Fruit fly (Drosophila melanogaster): ENCODE results near the gene mbf1.
A peak's percentile ranks its signal among the peaks of the same experiment; 100 is the strongest.

Gene mbf1

dm6 chr3L:16612152-16612551 is 37.9 kb downstream of the mbf1 start, which contains the start of gene CG4101 (continued):
- peak; percentile 4 for TF ChIP-seq kni (GFP tag; optimal IDR thresholded peaks at IDR 0.05)
- TF ChIP-seq dan (GFP tag; IDR thresholded peaks at IDR 0.05): no peak
- no peak for TF ChIP-seq D (optimal IDR thresholded peaks at IDR 0.05)
- peak; percentile 39 for TF ChIP-seq D (GFP tag; optimal IDR thresholded peaks at IDR 0.05)
- TF ChIP-seq CG1792 (GFP tag; optimal IDR thresholded peaks at IDR 0.05): peak; percentile 33
- TF ChIP-seq CG4820 (GFP tag; optimal IDR thresholded peaks at IDR 0.05): peak; percentile 74
- peak; percentile 76 for TF ChIP-seq CG7786 (GFP tag; optimal IDR thresholded peaks at IDR 0.05)
- peak; percentile 69 for TF ChIP-seq CG9797 (GFP tag; optimal IDR thresholded peaks at IDR 0.05)
- TF ChIP-seq ham (GFP tag; IDR thresholded peaks at IDR 0.05): peak; percentile 39; the same call in 1 of the 2 replicates
- peak; percentile 83 to 87 for TF ChIP-seq Pdp1 (GFP tag; optimal IDR thresholded peaks at IDR 0.05)
- peak; percentile 87 for TF ChIP-seq CG14710 (tag; optimal IDR thresholded peaks at IDR 0.05)
- TF ChIP-seq Blimp-1 (GFP tag; optimal IDR thresholded peaks at IDR 0.05): peak; percentile 71
- peak; percentile 43 for TF ChIP-seq Sin3A (optimal IDR thresholded peaks at IDR 0.05)
- TF ChIP-seq CG11085 (GFP tag; IDR thresholded peaks at IDR 0.05): peak; percentile 46; the same call in 1 of the 2 replicates
- TF ChIP-seq pum (GFP tag; optimal IDR thresholded peaks at IDR 0.05): peak; percentile 65
- peak; percentile 77 for TF ChIP-seq CG6272 (GFP tag; IDR thresholded peaks at IDR 0.05)
- TF ChIP-seq ttk (GFP tag; IDR thresholded peaks at IDR 0.05): peak; percentile 68
- TF ChIP-seq B-H2 (GFP tag; optimal IDR thresholded peaks at IDR 0.05): peak; percentile 91
- peak; percentile 65 for TF ChIP-seq CG31441 (GFP tag; IDR thresholded peaks at IDR 0.05)
- TF ChIP-seq fd64A (GFP tag; optimal IDR thresholded peaks at IDR 0.05): no peak
- TF ChIP-seq gro (GFP tag; optimal IDR thresholded peaks at IDR 0.05): peak; percentile 83
- no peak for TF ChIP-seq abd-A (tag; optimal IDR thresholded peaks at IDR 0.05)
- peak; percentile 78 for TF ChIP-seq dysf (GFP tag; IDR thresholded peaks at IDR 0.05)
- peak; percentile 98 for TF ChIP-seq sens (GFP tag)
- peak; percentile 54 to 79 for TF ChIP-seq chif (GFP tag; optimal IDR thresholded peaks at IDR 0.05)
- 0 out of 2 replicates have a peak, but pooled peaks have one; percentile 28 for TF ChIP-seq stc (GFP tag; IDR thresholded peaks at IDR 0.05)
- peak; percentile 79 for TF ChIP-seq CG30020 (tag; optimal IDR thresholded peaks at IDR 0.05)
- TF ChIP-seq en (GFP tag; optimal IDR thresholded peaks at IDR 0.05): peak; percentile 47
- no peak for TF ChIP-seq CG5180 (GFP tag; optimal IDR thresholded peaks at IDR 0.05)
- TF ChIP-seq dpn (GFP tag; optimal IDR thresholded peaks at IDR 0.05): peak; percentile 82 to 84
- TF ChIP-seq sima (GFP tag; optimal IDR thresholded peaks at IDR 0.05): no peak
- TF ChIP-seq sr (GFP tag; IDR thresholded peaks at IDR 0.05): no peak
- TF ChIP-seq CG17328 (GFP tag; IDR thresholded peaks at IDR 0.05): peak; percentile 69
- TF ChIP-seq toy (GFP tag; IDR thresholded peaks at IDR 0.05): 0 out of 2 replicates have a peak, but pooled peaks have one; percentile 18
- peak; percentile 91 for TF ChIP-seq CG12391 (tag; optimal IDR thresholded peaks at IDR 0.05)
- TF ChIP-seq eyg (GFP tag; optimal IDR thresholded peaks at IDR 0.05): peak; percentile 11
- TF ChIP-seq ranshi (GFP tag; IDR thresholded peaks at IDR 0.05): peak; percentile 71; the same call in 1 of the 2 replicates
- peak; percentile 47 for TF ChIP-seq CG6683 (GFP tag; optimal IDR thresholded peaks at IDR 0.05)
- TF ChIP-seq CG10431 (GFP tag; optimal IDR thresholded peaks at IDR 0.05): no peak
- TF ChIP-seq CG31365 (tag; optimal IDR thresholded peaks at IDR 0.05): peak; percentile 20
- TF ChIP-seq CG30403 (GFP tag; optimal IDR thresholded peaks at IDR 0.05): peak; percentile 91
- peak; percentile 64 for TF ChIP-seq CG8944 (GFP tag; optimal IDR thresholded peaks at IDR 0.05)
- TF ChIP-seq Ssrp (tag; optimal IDR thresholded peaks at IDR 0.05): peak; percentile 75
- peak; percentile 63 for TF ChIP-seq CG17912 (GFP tag; optimal IDR thresholded peaks at IDR 0.05)
- peak; percentile 88 for TF ChIP-seq nmo (GFP tag; optimal IDR thresholded peaks at IDR 0.05)
- peak; percentile 38 for TF ChIP-seq ftz-f1 (GFP tag; optimal IDR thresholded peaks at IDR 0.05)
- TF ChIP-seq H15 (GFP tag; IDR thresholded peaks at IDR 0.05): peak; percentile 58; the same call in 1 of the 3 replicates
- peak; percentile 74 for TF ChIP-seq CG13624 (GFP tag; optimal IDR thresholded peaks at IDR 0.05)
- TF ChIP-seq prd (optimal IDR thresholded peaks at IDR 0.05): no peak
- TF ChIP-seq prd (GFP tag; IDR thresholded peaks at IDR 0.05): peak; percentile 85
- TF ChIP-seq chm (GFP tag; IDR thresholded peaks at IDR 0.05): no peak
- TF ChIP-seq tgo (GFP tag; IDR thresholded peaks at IDR 0.05): peak; percentile 80

Measured in whole organism, embryonic.